Fruit fly (Drosophila melanogaster) whole organism, pupa: ENCODE measurements around the gene RpL21.

Source experiments
- CG12605 ChIP-seq: fragments of 200-800 bp; sonication (Bioruptor generic); IDR thresholded peaks from 2 replicates; pipeline ENCODE4 v1.3.6; 2022; ENCODE audit warnings: missing biosample characterization, missing genetic modification characterization
- CG14655 ChIP-seq: fragments of 200-800 bp; sonication (Bioruptor generic); optimal IDR thresholded peaks from 3 replicates; lab custom pipeline; 2017; ENCODE audit warnings: mild to moderate bottlenecking, missing biosample characterization, missing genetic modification reagents, missing genetic modification characterization
- CG17806 ChIP-seq: fragments of 200-800 bp; sonication (Bioruptor generic); optimal IDR thresholded peaks from 2 replicates; lab custom pipeline; 2018; ENCODE audit warnings: missing biosample characterization, mild to moderate bottlenecking, missing genetic modification characterization, moderate library complexity
- CG4496 ChIP-seq: fragments of 200-800 bp; sonication (Bioruptor generic); IDR thresholded peaks from 3 replicates; pipeline ENCODE4 v1.3.6; 2022; ENCODE audit warnings: missing biosample characterization, missing genetic modification characterization
- CG8301 ChIP-seq: fragments of 200-800 bp; sonication (Bioruptor generic); optimal IDR thresholded peaks from 2 replicates; lab custom pipeline; 2018; ENCODE audit warnings: missing biosample characterization, mild to moderate bottlenecking, missing genetic modification characterization
- D1 ChIP-seq: fragments of 200-800 bp; sonication (Bioruptor generic); optimal IDR thresholded peaks from 2 replicates; lab custom pipeline; 2018; ENCODE audit warnings: missing biosample characterization, mild to moderate bottlenecking, missing genetic modification characterization, moderate library complexity
- Ets98B ChIP-seq: fragments of 200-800 bp; sonication (Bioruptor generic); IDR thresholded peaks from 2 replicates; pipeline ENCODE4 v1.3.6; 2022; ENCODE audit warnings: missing biosample characterization, missing genetic modification characterization
- Snoo ChIP-seq: fragments of 200-800 bp; sonication (Bioruptor generic); optimal IDR thresholded peaks from 3 replicates; lab custom pipeline; 2017; ENCODE audit warnings: missing biosample characterization, mild to moderate bottlenecking, missing genetic modification characterization, inconsistent platforms
- fd96Ca ChIP-seq: fragments of 200-800 bp; sonication (Bioruptor generic); IDR thresholded peaks from 3 replicates; pipeline ENCODE4 v1.3.6; 2022; ENCODE audit warnings: missing biosample characterization, missing genetic modification characterization

Gene RpL21

dm6 chr2L:22214276-22214675 lies 33.4 kb downstream of the RpL21 start, which contains the start of gene Ir40a:
Gene Ir40a, minus strand, starts transcription at chr2L:22214376.
- no peak for TF ChIP-seq CG4496 (GFP tag; lab: Robert Waterston, UW)
- no peak for TF ChIP-seq CG14655 (GFP tag; lab: Kevin White, UChicago)
- TF ChIP-seq Ets98B (GFP tag; lab: Robert Waterston, UW): no peak
- TF ChIP-seq D1: no peak
- TF ChIP-seq CG17806 (tag; lab: Kevin White, UChicago): no peak
- TF ChIP-seq CG12605: no peak
- TF ChIP-seq CG8301: no peak
- no peak for TF ChIP-seq fd96Ca (GFP tag; lab: Robert Waterston, UW)
- TF ChIP-seq Snoo: no peak
- TF ChIP-seq, all 21 proteins: peak for 0
